Fruit fly (Drosophila melanogaster) S2 (cell line): Measurements from ENCODE around the gene Arpc1.

Experiments
- CG8478 ChIP-seq: fragments of >200 bp; optimal IDR thresholded peaks from 2 replicates; lab custom pipeline; 2018
- CTCF ChIP-seq, 2 experiments: fragments of >200 bp; optimal IDR thresholded peaks; 2 replicates each; lab custom pipeline; 2018

The Arpc1 gene

dm6 chr2L:13829540-13829939 lies at the start of gene Arpc1, which contains the start of gene Orc5:
Gene Arpc1, minus strand, starts transcription at chr2L:13829741.
Gene Orc5, plus strand, starts transcription at chr2L:13829837.
- no peak for TF ChIP-seq CG8478 (lab: Kevin White, UChicago)
- peak in 1 of 2 experiments; percentile 8 for TF ChIP-seq CTCF (optimal IDR thresholded peaks at IDR 0.05; lab: Kevin White, UChicago)

dm6 chr2L:13878801-13879200 lies 49.3 kb upstream of the Arpc1 start:
- no peak for TF ChIP-seq CG8478 (lab: Kevin White, UChicago)
- no peak for TF ChIP-seq CTCF (optimal IDR thresholded peaks at IDR 0.05; lab: Kevin White, UChicago)

DNA sequence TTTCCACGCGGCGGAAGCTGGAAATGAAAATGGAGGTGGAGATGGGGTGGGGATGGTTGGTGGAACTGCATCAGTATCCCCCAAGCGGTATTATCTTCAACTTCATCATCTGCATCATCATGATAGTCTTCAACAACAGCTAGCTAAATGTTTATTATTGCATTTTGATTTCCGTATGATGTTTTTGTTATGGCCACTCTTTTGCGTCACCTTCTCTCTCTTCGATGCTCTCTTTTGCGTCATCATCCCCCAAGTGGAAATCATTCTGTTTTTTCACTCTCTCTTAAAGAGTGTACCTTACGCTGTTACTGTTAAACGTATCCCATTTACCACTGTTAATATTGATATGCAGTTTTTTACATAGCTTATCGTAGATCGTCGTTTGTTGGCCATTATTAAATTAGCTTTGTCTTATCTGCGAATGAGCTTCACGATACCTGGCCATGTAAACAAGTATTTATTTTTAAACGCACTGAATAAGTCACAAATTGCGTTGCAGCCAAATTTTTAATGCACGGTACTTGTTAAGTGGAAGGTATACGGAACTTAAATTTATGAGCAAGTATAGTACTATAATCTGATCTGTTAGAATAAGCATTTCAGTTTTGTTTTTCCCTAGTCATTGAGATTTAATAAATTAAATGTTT lies 48.5 kb upstream of the Arpc1 start:
- TF ChIP-seq CG8478 (lab: Kevin White, UChicago), result no peak
- TF ChIP-seq CTCF (optimal IDR thresholded peaks at IDR 0.05; lab: Kevin White, UChicago), result no peak

- TF ChIP-seq CTCF (optimal IDR thresholded peaks at IDR 0.05; lab: Kevin White, UChicago), result no peak
Observed at dm6 chr2L:13876698-13877097, 47.2 kb upstream of the Arpc1 start.

- TF ChIP-seq CTCF (optimal IDR thresholded peaks at IDR 0.05; lab: Kevin White, UChicago) (no peak), CG8478 (lab: Kevin White, UChicago) (no peak)
Observed at dm6 chr2L:13873147-13873546, 43.6 kb upstream of the Arpc1 start.

dm6 chr2L:13869400-13869799 lies 39.9 kb upstream of the Arpc1 start:
- TF ChIP-seq CG8478 (lab: Kevin White, UChicago) (no peak), CTCF (optimal IDR thresholded peaks at IDR 0.05; lab: Kevin White, UChicago) (no peak)

dm6 chr2L:13867653-13868052 lies 38.1 kb upstream of the Arpc1 start:
- TF ChIP-seq CTCF (optimal IDR thresholded peaks at IDR 0.05; lab: Kevin White, UChicago), result no peak
- no peak for TF ChIP-seq CG8478 (lab: Kevin White, UChicago)

dm6 chr2L:13851098-13851497 lies 21.6 kb upstream of the Arpc1 start:
- TF ChIP-seq CG8478 (lab: Kevin White, UChicago) (no peak), CTCF (optimal IDR thresholded peaks at IDR 0.05; lab: Kevin White, UChicago) (no peak)

- no peak for TF ChIP-seq CTCF (optimal IDR thresholded peaks at IDR 0.05; lab: Kevin White, UChicago)
- TF ChIP-seq CG8478 (lab: Kevin White, UChicago), result no peak
Observed at dm6 chr2L:13849125-13849524, 19.6 kb upstream of the Arpc1 start, which contains the start of gene CG7968. Gene CG7968, plus strand, starts transcription at chr2L:13849400.

DNA sequence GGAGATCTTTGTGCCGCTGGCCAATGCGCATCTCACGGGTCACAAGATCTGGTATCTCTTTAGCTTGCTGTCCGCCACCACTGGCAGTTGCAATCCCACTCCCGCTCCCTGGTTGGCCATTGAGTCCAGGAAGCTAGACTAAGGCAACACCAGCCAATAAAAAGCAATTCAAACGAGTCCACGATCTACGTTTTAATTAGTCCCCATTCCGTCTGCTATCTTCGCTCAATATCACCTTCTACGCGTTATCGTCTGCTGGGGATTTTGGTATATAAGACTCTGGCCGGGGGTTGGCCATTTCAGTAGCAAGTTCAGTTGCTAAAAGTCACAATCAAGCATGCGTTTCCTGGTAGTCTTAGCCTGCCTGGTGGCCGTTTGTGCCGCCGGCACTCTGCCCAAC lies 18.1 kb upstream of the Arpc1 start, which contains the start of gene CG7953:
TSS of gene CG7953 (plus strand) at position 301 of the 400 bp plus-strand sequence.
- TF ChIP-seq CG8478 (lab: Kevin White, UChicago), result no peak
- no peak for TF ChIP-seq CTCF (optimal IDR thresholded peaks at IDR 0.05; lab: Kevin White, UChicago)

DNA sequence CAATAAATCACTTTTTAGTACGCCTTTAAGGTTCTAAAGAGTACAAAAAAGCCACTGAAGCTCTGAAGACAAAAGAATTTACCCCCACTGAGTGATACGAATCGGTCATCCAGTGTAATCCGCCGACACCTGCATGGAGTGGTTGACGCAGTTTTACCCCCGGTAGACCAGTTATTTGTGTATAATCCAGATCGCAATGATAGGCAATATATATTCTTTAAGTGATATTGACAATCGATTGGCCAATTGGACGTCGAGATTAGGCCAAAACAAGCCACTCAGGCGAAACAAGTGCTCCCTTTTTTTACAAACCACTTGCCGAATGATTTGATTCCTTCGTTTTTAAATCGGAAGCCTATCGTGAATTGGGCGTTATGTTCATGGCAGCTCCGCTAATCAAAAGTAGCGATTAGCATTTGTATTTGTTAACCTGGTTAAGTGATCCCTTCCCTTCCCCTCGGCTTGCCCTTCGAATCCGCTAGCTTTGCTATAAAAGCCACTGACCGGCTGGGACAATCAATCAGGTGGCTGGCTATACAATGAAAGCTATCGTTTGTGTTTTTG lies 16.8 kb upstream of the Arpc1 start, which contains the start of gene CG7916:
TSS of gene CG7916 (plus strand) at position 514 of the 564 bp plus-strand sequence.
- no peak for TF ChIP-seq CTCF (optimal IDR thresholded peaks at IDR 0.05; lab: Kevin White, UChicago)
- no peak for TF ChIP-seq CG8478 (lab: Kevin White, UChicago)

- TF ChIP-seq CTCF (optimal IDR thresholded peaks at IDR 0.05; lab: Kevin White, UChicago) (no peak), CG8478 (lab: Kevin White, UChicago) (no peak)
Observed at dm6 chr2L:13845178-13845577, 15.6 kb upstream of the Arpc1 start, which contains the start of gene CG8997. Gene CG8997, minus strand, starts transcription at chr2L:13845325.

dm6 chr2L:13843692-13844284 lies 14.2 kb upstream of the Arpc1 start, which contains the start of gene CG33306:
Gene CG33306, minus strand, starts transcription at chr2L:13843742.
- TF ChIP-seq CG8478 (lab: Kevin White, UChicago), result no peak
- no peak for TF ChIP-seq CTCF (optimal IDR thresholded peaks at IDR 0.05; lab: Kevin White, UChicago)

dm6 chr2L:13842572-13842971 lies 13.0 kb upstream of the Arpc1 start:
- TF ChIP-seq CG8478 (lab: Kevin White, UChicago) (no peak), CTCF (optimal IDR thresholded peaks at IDR 0.05; lab: Kevin White, UChicago) (no peak)

dm6 chr2L:13842078-13842477 lies 12.5 kb upstream of the Arpc1 start:
- TF ChIP-seq CG8478 (lab: Kevin White, UChicago) (no peak), CTCF (optimal IDR thresholded peaks at IDR 0.05; lab: Kevin White, UChicago) (peak; percentile 40 to 74)
